Fruit fly (Drosophila melanogaster) whole organism, prepupa: ENCODE measurements around the gene SerRS.
A peak's percentile ranks its signal among the peaks of the same experiment; 100 is the strongest.

ENCODE experiments used
- CG10669 ChIP-seq: fragments of 200-800 bp; sonication (Bioruptor generic); optimal IDR thresholded peaks from 3 replicates; lab custom pipeline; 2018; ENCODE audit warnings: missing biosample characterization, mild to moderate bottlenecking, missing genetic modification characterization, moderate library complexity
- CG11294 ChIP-seq: fragments of 200-800 bp; sonication (Bioruptor generic); IDR thresholded peaks from 2 replicates; pipeline ENCODE4 v1.3.6; 2022; ENCODE audit warnings: missing biosample characterization, missing genetic modification characterization
- CG11902 ChIP-seq: fragments of 200-800 bp; sonication (Bioruptor generic); optimal IDR thresholded peaks from 3 replicates; lab custom pipeline; 2016; ENCODE audit warnings: missing biosample characterization, missing genetic modification characterization
- CG1621 ChIP-seq: fragments of 200-800 bp; sonication (Bioruptor generic); optimal IDR thresholded peaks from 3 replicates; lab custom pipeline; 2018; ENCODE audit warnings: missing biosample characterization, mild to moderate bottlenecking, missing genetic modification characterization
- CG31627 ChIP-seq: fragments of 200-800 bp; sonication (Bioruptor generic); optimal IDR thresholded peaks from 3 replicates; lab custom pipeline; 2016; ENCODE audit warnings: missing biosample characterization, missing genetic modification characterization
- CG32006 ChIP-seq: fragments of 200-800 bp; sonication (Bioruptor generic); optimal IDR thresholded peaks from 3 replicates; lab custom pipeline; 2017; ENCODE audit warnings: missing biosample characterization, mild to moderate bottlenecking, missing genetic modification characterization
- CG34406 ChIP-seq: fragments of 200-800 bp; sonication (Bioruptor generic); optimal IDR thresholded peaks from 3 replicates; lab custom pipeline; 2016; ENCODE audit warnings: missing biosample characterization, missing genetic modification characterization
- CG4318 ChIP-seq: fragments of 200-800 bp; sonication (Bioruptor generic); optimal IDR thresholded peaks from 3 replicates; lab custom pipeline; 2017; ENCODE audit warnings: missing biosample characterization, mild to moderate bottlenecking, missing genetic modification characterization
- CG6163 ChIP-seq: fragments of 200-800 bp; sonication (Bioruptor generic); IDR thresholded peaks from 3 replicates; pipeline ENCODE4 v1.3.6; 2022; ENCODE audit warnings: missing biosample characterization, missing genetic modification characterization
- CG6276 ChIP-seq: fragments of 200-800 bp; sonication (Bioruptor generic); optimal IDR thresholded peaks from 2 replicates; lab custom pipeline; 2017; ENCODE audit warnings: missing biosample characterization, mild to moderate bottlenecking, missing genetic modification characterization
- CG6854 ChIP-seq: fragments of 200-800 bp; sonication (Bioruptor generic); optimal IDR thresholded peaks from 2 replicates; lab custom pipeline; 2017; ENCODE audit warnings: missing biosample characterization, mild to moderate bottlenecking, missing genetic modification characterization
- CG7368 ChIP-seq: fragments of 200-800 bp; sonication (Bioruptor generic); optimal IDR thresholded peaks from 3 replicates; lab custom pipeline; 2016; ENCODE audit warnings: missing biosample characterization, missing genetic modification characterization
- CG8119 ChIP-seq: fragments of 200-800 bp; sonication (Bioruptor generic); IDR thresholded peaks from 3 replicates; pipeline ENCODE4 v1.3.6; 2022; ENCODE audit warnings: missing biosample characterization, missing genetic modification characterization
- CG8319 ChIP-seq: fragments of 200-800 bp; sonication (Bioruptor generic); optimal IDR thresholded peaks from 3 replicates; lab custom pipeline; 2016; ENCODE audit warnings: missing biosample characterization, missing genetic modification characterization
- CG8632 ChIP-seq: fragments of 200-800 bp; sonication (Bioruptor generic); optimal IDR thresholded peaks from 3 replicates; lab custom pipeline; 2016; ENCODE audit warnings: missing biosample characterization, missing genetic modification characterization
- CG9139 ChIP-seq: fragments of 200-800 bp; sonication (Bioruptor generic); optimal IDR thresholded peaks from 3 replicates; lab custom pipeline; 2017; ENCODE audit warnings: missing biosample characterization, mild to moderate bottlenecking, missing genetic modification characterization
- Eip75B ChIP-seq: fragments of 200-800 bp; sonication (Bioruptor generic); optimal IDR thresholded peaks from 3 replicates; lab custom pipeline; 2016; ENCODE audit warnings: missing biosample characterization, missing genetic modification characterization
- Eip93F ChIP-seq: fragments of 200-800 bp; sonication (Bioruptor generic); optimal IDR thresholded peaks from 2 replicates; lab custom pipeline; 2016; ENCODE audit warnings: missing biosample characterization, mild to moderate bottlenecking, missing genetic modification characterization
- Ets21C ChIP-seq: fragments of 200-800 bp; sonication (Bioruptor generic); optimal IDR thresholded peaks from 3 replicates; lab custom pipeline; 2016; ENCODE audit warnings: missing biosample characterization, missing genetic modification characterization
- Hr39 ChIP-seq: fragments of 200-800 bp; sonication (Bioruptor generic); optimal IDR thresholded peaks from 2 replicates; lab custom pipeline; 2016; ENCODE audit warnings: missing biosample characterization, missing genetic modification characterization
- Lpt ChIP-seq: fragments of 200-800 bp; sonication (Bioruptor generic); optimal IDR thresholded peaks from 3 replicates; lab custom pipeline; 2016; ENCODE audit warnings: missing biosample characterization, missing genetic modification characterization
- Met ChIP-seq: fragments of 200-800 bp; sonication (Bioruptor generic); optimal IDR thresholded peaks from 3 replicates; lab custom pipeline; 2016; ENCODE audit warnings: missing biosample characterization, missing genetic modification characterization
- OdsH ChIP-seq: fragments of 200-800 bp; sonication (Bioruptor generic); optimal IDR thresholded peaks from 3 replicates; lab custom pipeline; 2016; ENCODE audit warnings: missing biosample characterization, missing genetic modification characterization
- Smox ChIP-seq: fragments of 200-800 bp; sonication (Bioruptor generic); optimal IDR thresholded peaks from 3 replicates; lab custom pipeline; 2016; ENCODE audit warnings: missing biosample characterization, missing genetic modification characterization
- Sox102F ChIP-seq: fragments of 200-800 bp; sonication (Bioruptor generic); optimal IDR thresholded peaks from 2 replicates; lab custom pipeline; 2016; ENCODE audit warnings: missing biosample characterization, mild to moderate bottlenecking, missing genetic modification characterization
- acj6 ChIP-seq: fragments of 200-800 bp; sonication (Bioruptor generic); optimal IDR thresholded peaks from 3 replicates; lab custom pipeline; 2016; ENCODE audit warnings: missing biosample characterization, missing genetic modification characterization
- dac ChIP-seq: fragments of 200-800 bp; sonication (Bioruptor generic); optimal IDR thresholded peaks from 2 replicates; lab custom pipeline; 2017; ENCODE audit warnings: missing biosample characterization, mild to moderate bottlenecking, missing genetic modification characterization
- dsx ChIP-seq: fragments of 200-800 bp; optimal IDR thresholded peaks from 3 replicates; lab custom pipeline; 2019; ENCODE audit warnings: missing biosample characterization, mild to moderate bottlenecking, missing genetic modification characterization, moderate library complexity; ENCODE audit not compliant: poor library complexity, severe bottlenecking
- eg ChIP-seq: fragments of 200-800 bp; sonication (Bioruptor generic); IDR thresholded peaks from 3 replicates; pipeline ENCODE4 v1.3.6; 2022; ENCODE audit warnings: missing biosample characterization, missing genetic modification characterization
- fd59A ChIP-seq: fragments of 200-800 bp; sonication (Bioruptor generic); optimal IDR thresholded peaks from 2 replicates; lab custom pipeline; 2017; ENCODE audit warnings: missing biosample characterization, mild to moderate bottlenecking, missing genetic modification characterization, missing genetic modification reagents
- fd85E ChIP-seq: fragments of 200-800 bp; sonication (Bioruptor generic); optimal IDR thresholded peaks from 3 replicates; lab custom pipeline; 2016; ENCODE audit warnings: missing biosample characterization, missing genetic modification characterization
- lz ChIP-seq: fragments of 200-800 bp; sonication (Bioruptor generic); optimal IDR thresholded peaks from 3 replicates; lab custom pipeline; 2016; ENCODE audit warnings: missing biosample characterization, missing genetic modification characterization
- pdm3 ChIP-seq: fragments of 200-800 bp; sonication (Bioruptor generic); optimal IDR thresholded peaks from 3 replicates; lab custom pipeline; 2016; ENCODE audit warnings: missing biosample characterization, missing genetic modification characterization
- spab ChIP-seq: fragments of 200-800 bp; sonication (Bioruptor generic); optimal IDR thresholded peaks from 2 replicates; lab custom pipeline; 2017; ENCODE audit warnings: missing biosample characterization, mild to moderate bottlenecking, missing genetic modification characterization, missing genetic modification reagents
- ss ChIP-seq, 2 experiments: fragments of 200-800 bp; sonication (Bioruptor generic); optimal IDR thresholded peaks; 2 replicates in 1 of 2; 3 replicates in 1 of 2; lab custom pipeline; 2017 to 2018; ENCODE audit warnings: mild to moderate bottlenecking in 2 of 2, missing biosample characterization in 2 of 2, missing genetic modification characterization in 2 of 2, moderate library complexity in 1 of 2
- svp ChIP-seq: fragments of 200-800 bp; sonication (Bioruptor generic); peaks from one replicate; lab custom pipeline; 2016; ENCODE audit warnings: missing biosample characterization, missing genetic modification characterization
- topi ChIP-seq: fragments of 200-800 bp; sonication (Bioruptor generic); optimal IDR thresholded peaks from 3 replicates; lab custom pipeline; 2016; ENCODE audit warnings: missing biosample characterization, missing genetic modification characterization
- vri ChIP-seq: fragments of 200-800 bp; sonication (Bioruptor generic); optimal IDR thresholded peaks from 3 replicates; lab custom pipeline; 2016; ENCODE audit warnings: missing biosample characterization, mild to moderate bottlenecking, missing genetic modification characterization

The SerRS gene

dm6 chr2L:2987681-2988381 lies 49.4 kb downstream of the SerRS start, which contains the start of the genes Chd1 and Bem46 (continued):
- no peak for TF ChIP-seq Smox (GFP tag; lab: Kevin White, UChicago)
- peak; percentile 83 for TF ChIP-seq CG34406 (GFP tag; lab: Kevin White, UChicago)
- peak; percentile 90 for TF ChIP-seq CG31627 (GFP tag; lab: Kevin White, UChicago)
- peak; percentile 68 for TF ChIP-seq CG1621 (tag; lab: Kevin White, UChicago)
- peak; percentile 61 for TF ChIP-seq CG8119 (GFP tag; lab: Robert Waterston, UW)
- no peak for TF ChIP-seq Sox102F (GFP tag; lab: Kevin White, UChicago)
- TF ChIP-seq Eip93F (GFP tag; lab: Kevin White, UChicago): no peak
- TF ChIP-seq svp: no peak
- no peak for TF ChIP-seq Met (GFP tag; lab: Kevin White, UChicago)
- TF ChIP-seq vri: no peak
- TF ChIP-seq spab (GFP tag; lab: Kevin White, UChicago): no peak
- TF ChIP-seq CG6854 (GFP tag; lab: Kevin White, UChicago): no peak
- TF ChIP-seq Hr39 (GFP tag; lab: Kevin White, UChicago): no peak
- peak; percentile 86 for TF ChIP-seq CG11902 (GFP tag; lab: Kevin White, UChicago)
- TF ChIP-seq acj6: peak; percentile 88
- no peak for TF ChIP-seq CG7368 (GFP tag; lab: Kevin White, UChicago)
- TF ChIP-seq CG8632: no peak
- no peak for TF ChIP-seq CG9139
- TF ChIP-seq CG8319 (GFP tag; lab: Kevin White, UChicago): no peak
- no peak for TF ChIP-seq fd85E
- peak; percentile 86 for TF ChIP-seq CG6163 (GFP tag; lab: Robert Waterston, UW)
- TF ChIP-seq Lpt (GFP tag; lab: Kevin White, UChicago): no peak
- TF ChIP-seq ss (GFP tag; optimal IDR thresholded peaks at IDR 0.05; lab: Kevin White, UChicago): no peak
- no peak for TF ChIP-seq CG6276
- TF ChIP-seq Ets21C (GFP tag; lab: Kevin White, UChicago): no peak
- TF ChIP-seq topi: no peak
- TF ChIP-seq Eip75B: no peak
- no peak for TF ChIP-seq CG32006 (GFP tag; lab: Kevin White, UChicago)
- peak; percentile 84 for TF ChIP-seq lz (GFP tag; lab: Kevin White, UChicago)
- no peak for TF ChIP-seq pdm3 (GFP tag; lab: Kevin White, UChicago)
- no peak for TF ChIP-seq OdsH (GFP tag; lab: Kevin White, UChicago)
- peak; percentile 64 for TF ChIP-seq fd59A
- peak; percentile 70 for TF ChIP-seq dac (GFP tag; lab: Kevin White, UChicago)
- no peak for TF ChIP-seq dsx (GFP tag; lab: Kevin White, UChicago)

DNA sequence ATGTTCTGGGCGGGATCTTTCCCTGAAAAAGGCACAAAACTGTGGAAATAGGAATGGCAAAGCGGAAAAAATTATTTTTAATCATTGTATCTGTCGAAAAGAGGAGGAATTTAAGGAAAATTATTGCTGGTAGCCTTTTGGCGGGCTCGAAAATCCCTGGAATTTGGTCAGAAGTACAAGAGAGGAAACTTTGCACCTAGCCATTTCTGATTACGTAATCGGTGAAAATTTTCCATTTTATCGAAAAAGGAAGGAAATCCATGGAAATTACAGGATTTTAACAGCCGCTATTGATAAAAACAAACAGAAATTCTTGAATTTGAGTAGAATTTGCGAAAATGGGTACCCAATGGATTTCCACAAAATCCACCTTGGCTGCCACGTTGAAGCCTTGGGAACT lies 50.4 kb downstream of the SerRS start:
- TF ChIP-seq CG11294 (no peak), CG6276 (no peak), CG31627 (GFP tag; lab: Kevin White, UChicago) (no peak), CG4318 (GFP tag; lab: Kevin White, UChicago) (no peak), fd59A (no peak), CG10669 (GFP tag; lab: Kevin White, UChicago) (no peak), CG6854 (GFP tag; lab: Kevin White, UChicago) (no peak), pdm3 (GFP tag; lab: Kevin White, UChicago) (no peak), dsx (GFP tag; lab: Kevin White, UChicago) (no peak), dac (GFP tag; lab: Kevin White, UChicago) (no peak), eg (GFP tag; lab: Robert Waterston, UW) (no peak), CG8119 (GFP tag; lab: Robert Waterston, UW) (no peak)
